Fruit fly (Drosophila melanogaster): Measurements from ENCODE around the gene CG4911.

CG4911 gene

DNA sequence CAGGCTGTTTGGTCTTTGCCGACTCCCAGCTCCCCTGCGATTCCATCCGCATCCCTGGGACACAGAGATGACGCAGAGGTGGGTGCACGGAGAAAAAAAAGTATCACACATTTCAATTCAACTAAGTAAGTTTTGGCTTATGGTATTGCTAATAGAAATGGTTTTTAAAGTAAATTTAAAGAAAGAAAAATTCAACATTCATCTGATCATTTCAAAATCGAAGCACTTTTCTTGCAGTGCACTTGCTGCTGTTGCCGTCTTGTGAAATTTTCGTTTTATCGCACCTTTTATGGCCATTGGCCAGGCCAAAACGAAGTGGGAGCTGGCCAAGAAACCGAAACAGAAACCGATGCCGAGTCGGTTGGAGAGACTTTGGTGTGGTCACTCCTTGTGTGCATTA lies 27.2 kb downstream of the CG4911 start:
- TF ChIP-seq ovo (GFP tag; optimal IDR thresholded peaks at IDR 0.05), result no peak
- TF ChIP-seq Hr96 (GFP tag; optimal IDR thresholded peaks at IDR 0.05), result no peak
- TF ChIP-seq bab1 (GFP tag; optimal IDR thresholded peaks at IDR 0.05), result no peak
- TF ChIP-seq CG1620 (GFP tag; optimal IDR thresholded peaks at IDR 0.05), result no peak

DNA sequence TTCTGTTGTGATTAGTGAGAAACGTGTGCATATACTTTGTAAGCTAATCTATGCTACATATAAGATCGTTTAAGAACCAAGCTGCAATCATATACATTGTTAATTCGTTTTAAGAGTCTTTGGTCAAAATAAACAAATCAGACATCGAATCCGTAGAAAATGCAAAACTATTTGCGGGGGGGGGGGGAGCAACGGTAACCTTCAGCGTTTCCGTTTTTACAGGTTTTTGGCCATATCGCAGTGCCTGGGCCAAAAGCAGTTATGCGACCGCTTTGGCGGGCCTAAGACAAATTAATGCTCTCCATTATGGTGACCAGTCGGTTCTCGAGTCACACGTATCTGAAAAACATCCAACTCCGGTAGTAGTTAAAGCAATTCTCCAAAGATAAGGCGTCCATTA lies 27.6 kb downstream of the CG4911 start:
- no peak for TF ChIP-seq ovo (GFP tag; optimal IDR thresholded peaks at IDR 0.05)
- TF ChIP-seq toe (GFP tag; optimal IDR thresholded peaks at IDR 0.05), result no peak
- TF ChIP-seq CG7101 (tag; optimal IDR thresholded peaks at IDR 0.05), result no peak
- TF ChIP-seq CG14711 (tag; optimal IDR thresholded peaks at IDR 0.05), result no peak
- TF ChIP-seq CG11617 (GFP tag; optimal IDR thresholded peaks at IDR 0.05), result no peak
- TF ChIP-seq cnc (optimal IDR thresholded peaks at IDR 0.05), result no peak
- no peak for TF ChIP-seq CG1620 (GFP tag; optimal IDR thresholded peaks at IDR 0.05)
- no peak for TF ChIP-seq tj (GFP tag; optimal IDR thresholded peaks at IDR 0.05)
- TF ChIP-seq pad (GFP tag; optimal IDR thresholded peaks at IDR 0.05), result no peak
- TF ChIP-seq Mnt (GFP tag; optimal IDR thresholded peaks at IDR 0.05), result no peak
- TF ChIP-seq CG5204 (GFP tag; optimal IDR thresholded peaks at IDR 0.05), result no peak
- TF ChIP-seq kay (GFP tag; ENCODE audit: borderline replicate concordance), result no peak
- no peak for TF ChIP-seq CG33017 (tag; optimal IDR thresholded peaks at IDR 0.05)
- TF ChIP-seq CG7045 (GFP tag; optimal IDR thresholded peaks at IDR 0.05), result no peak

DNA sequence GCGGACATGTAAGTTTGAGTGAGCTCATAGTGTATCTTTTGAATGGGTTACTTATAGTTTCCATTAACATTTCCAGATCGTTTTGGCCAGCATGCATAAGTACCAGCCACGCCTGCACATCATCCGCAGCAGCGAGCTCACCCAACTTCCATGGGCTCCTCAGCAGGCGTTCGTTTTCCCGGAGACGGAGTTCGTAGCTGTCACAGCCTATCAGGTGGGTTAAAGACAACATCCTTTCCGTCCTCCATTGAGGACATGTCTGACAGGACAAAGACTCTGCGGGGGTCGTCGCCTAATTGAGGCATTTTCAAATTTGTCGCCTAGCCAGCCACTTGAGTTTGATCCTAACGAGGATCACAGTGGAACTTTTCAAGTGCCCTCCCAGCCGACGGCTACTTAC lies 28.9 kb downstream of the CG4911 start:
- no peak for TF ChIP-seq CG5204 (GFP tag; optimal IDR thresholded peaks at IDR 0.05)
- TF ChIP-seq toe (GFP tag; optimal IDR thresholded peaks at IDR 0.05), result no peak
- TF ChIP-seq Crg-1 (GFP tag; optimal IDR thresholded peaks at IDR 0.05), result no peak
- TF ChIP-seq CG1620 (GFP tag; optimal IDR thresholded peaks at IDR 0.05), result no peak
- TF ChIP-seq CG12768 (GFP tag; optimal IDR thresholded peaks at IDR 0.05), result no peak
- TF ChIP-seq CG11617 (GFP tag; optimal IDR thresholded peaks at IDR 0.05), result no peak
- TF ChIP-seq CG7045 (GFP tag; optimal IDR thresholded peaks at IDR 0.05), result no peak
- TF ChIP-seq kay (GFP tag; ENCODE audit: borderline replicate concordance), result no peak
- no peak for TF ChIP-seq cnc (optimal IDR thresholded peaks at IDR 0.05)
- TF ChIP-seq CG33017 (tag; optimal IDR thresholded peaks at IDR 0.05), result no peak
- no peak for TF ChIP-seq pad (GFP tag; optimal IDR thresholded peaks at IDR 0.05)
- no peak for TF ChIP-seq Hr96 (GFP tag; optimal IDR thresholded peaks at IDR 0.05)
- no peak for TF ChIP-seq tj (GFP tag; optimal IDR thresholded peaks at IDR 0.05)
- no peak for TF ChIP-seq Mnt (GFP tag; optimal IDR thresholded peaks at IDR 0.05)
- no peak for TF ChIP-seq Clk (GFP tag; optimal IDR thresholded peaks at IDR 0.05)
- no peak for TF ChIP-seq cic (GFP tag; optimal IDR thresholded peaks at IDR 0.05)
- no peak for TF ChIP-seq CG14711 (tag; optimal IDR thresholded peaks at IDR 0.05)
- no peak for TF ChIP-seq bab1 (GFP tag; optimal IDR thresholded peaks at IDR 0.05)

DNA sequence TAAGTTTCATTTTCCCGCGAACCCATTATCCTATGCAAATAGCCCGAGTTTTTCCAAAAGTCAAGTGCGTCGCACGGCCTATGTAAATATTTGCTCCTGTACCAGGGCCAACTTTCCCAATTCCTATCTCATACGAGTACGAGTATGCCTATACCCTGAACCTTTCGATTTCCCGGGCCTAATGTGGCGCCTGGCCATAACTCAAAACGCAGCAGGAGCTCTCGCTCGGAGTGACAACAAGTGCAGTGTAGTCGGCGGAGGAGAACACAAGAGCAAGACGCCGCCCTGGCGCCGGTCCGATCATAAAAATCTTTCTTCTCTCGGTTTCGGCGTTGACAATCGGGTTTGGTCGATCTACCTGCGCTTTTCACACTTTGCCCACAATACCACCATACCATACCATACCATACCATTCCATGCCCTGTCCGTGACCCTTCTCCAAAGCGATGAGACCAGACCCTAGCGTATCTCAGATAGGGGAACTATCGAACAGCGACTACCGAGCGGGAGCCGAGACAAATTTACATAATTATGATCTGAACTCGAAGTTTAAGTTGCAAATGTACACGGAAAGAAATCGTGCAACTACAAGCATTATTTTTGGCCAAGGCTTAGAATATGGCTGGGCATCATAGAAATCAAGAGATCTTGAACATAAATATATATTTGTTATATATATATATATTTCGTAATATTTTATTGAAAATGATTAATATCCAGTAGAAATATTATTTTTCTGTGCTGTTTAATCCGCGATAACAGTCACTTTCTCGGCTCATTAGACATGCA lies 30.1 kb downstream of the CG4911 start:
- TF ChIP-seq Clk (GFP tag; optimal IDR thresholded peaks at IDR 0.05), result no peak
- no peak for TF ChIP-seq Mnt (GFP tag; optimal IDR thresholded peaks at IDR 0.05)
- TF ChIP-seq CG1620 (GFP tag; optimal IDR thresholded peaks at IDR 0.05), result no peak
- no peak for TF ChIP-seq CG11617 (GFP tag; optimal IDR thresholded peaks at IDR 0.05)
- TF ChIP-seq CG7045 (GFP tag; optimal IDR thresholded peaks at IDR 0.05), result no peak
- no peak for TF ChIP-seq ovo (GFP tag; optimal IDR thresholded peaks at IDR 0.05)
- TF ChIP-seq kay (GFP tag; ENCODE audit: borderline replicate concordance), result no peak
- no peak for TF ChIP-seq CG7101 (tag; optimal IDR thresholded peaks at IDR 0.05)
- TF ChIP-seq bab1 (GFP tag; optimal IDR thresholded peaks at IDR 0.05), result no peak
- TF ChIP-seq CG12768 (GFP tag; optimal IDR thresholded peaks at IDR 0.05), result no peak
- no peak for TF ChIP-seq cic (GFP tag; optimal IDR thresholded peaks at IDR 0.05)
- no peak for TF ChIP-seq CG14711 (tag; optimal IDR thresholded peaks at IDR 0.05)
- TF ChIP-seq Hr96 (GFP tag; optimal IDR thresholded peaks at IDR 0.05), result no peak
- TF ChIP-seq CG5204 (GFP tag; optimal IDR thresholded peaks at IDR 0.05), result no peak
- no peak for TF ChIP-seq cnc (optimal IDR thresholded peaks at IDR 0.05)

- TF ChIP-seq CG11617 (GFP tag; optimal IDR thresholded peaks at IDR 0.05), result no peak
- no peak for TF ChIP-seq Mnt (GFP tag; optimal IDR thresholded peaks at IDR 0.05)
These were observed 31.5 kb downstream of the CG4911 start, which contains the start of gene Doc1 for dm6 chr3L:9041042-9041477. Doc1 (plus strand) TSS chr3L:9041375.

DNA sequence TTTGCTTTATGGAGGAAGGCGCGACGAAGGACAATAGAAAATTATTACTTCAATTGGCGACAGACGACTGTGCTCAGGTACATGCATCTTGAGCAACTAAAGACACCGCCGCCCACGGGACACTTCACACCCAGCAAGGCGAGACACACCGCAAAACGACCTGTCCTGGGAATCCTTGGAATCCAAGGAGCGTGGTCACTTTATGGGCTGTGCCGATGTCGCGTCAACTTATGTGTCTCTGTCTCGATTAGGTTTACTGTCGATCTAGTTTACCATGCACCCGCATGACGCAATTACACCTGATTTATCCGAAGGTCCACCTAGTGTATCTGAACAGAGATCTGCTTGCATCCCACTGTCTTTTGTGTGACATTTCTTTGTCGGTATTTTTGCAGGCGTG lies 33.3 kb downstream of the CG4911 start:
- TF ChIP-seq ovo (GFP tag; optimal IDR thresholded peaks at IDR 0.05), result no peak
- TF ChIP-seq CG11617 (GFP tag; optimal IDR thresholded peaks at IDR 0.05), result no peak

dm6 chr3L:9037608-9038007 lies 34.9 kb downstream of the CG4911 start:
- no peak for TF ChIP-seq CG1620 (GFP tag; optimal IDR thresholded peaks at IDR 0.05)
- no peak for TF ChIP-seq CG7101 (tag; optimal IDR thresholded peaks at IDR 0.05)
